Fruit fly (Drosophila melanogaster) whole organism, embryonic: Measurements from ENCODE around the gene CG34008.

Experiments
- Awh ChIP-seq: fragments of 200-800 bp; sonication (Bioruptor generic); IDR thresholded peaks from 2 replicates; pipeline ENCODE4, ENCODE4 v1.3.6; 2022; ENCODE audit warnings: missing biosample characterization, missing genetic modification characterization
- CG10543 ChIP-seq: fragments of 200-800 bp; sonication (Bioruptor generic); optimal IDR thresholded peaks from 3 replicates; lab custom pipeline; 2017; ENCODE audit warnings: missing biosample characterization, mild to moderate bottlenecking, missing genetic modification characterization, moderate library complexity
- CG11456 ChIP-seq: fragments of 200-800 bp; sonication (Bioruptor generic); IDR thresholded peaks from 3 replicates; pipeline ENCODE4 v1.3.6; 2022; ENCODE audit warnings: missing biosample characterization, missing genetic modification characterization
- CG12071 ChIP-seq: fragments of 200-800 bp; sonication (Bioruptor generic); optimal IDR thresholded peaks from 3 replicates; lab custom pipeline; 2018; ENCODE audit warnings: missing biosample characterization, mild to moderate bottlenecking, missing genetic modification characterization
- CG13287 ChIP-seq: fragments of 200-800 bp; sonication (Bioruptor generic); IDR thresholded peaks from 2 replicates; pipeline ENCODE4 v1.3.6; 2022; ENCODE audit warnings: missing biosample characterization, missing genetic modification characterization; ENCODE audit not compliant: partially characterized antibody
- CG13894 ChIP-seq: fragments of 200-800 bp; sonication (Bioruptor generic); optimal IDR thresholded peaks from 3 replicates; lab custom pipeline; 2018; ENCODE audit warnings: missing biosample characterization, mild to moderate bottlenecking, missing genetic modification characterization, moderate library complexity
- CG14014 ChIP-seq: fragments of 200-800 bp; sonication (Bioruptor generic); IDR thresholded peaks from 2 replicates; pipeline ENCODE4 v1.3.6; 2022; ENCODE audit warnings: missing biosample characterization, missing genetic modification characterization
- CG17385 ChIP-seq: fragments of 200-800 bp; sonication (Bioruptor generic); optimal IDR thresholded peaks from 3 replicates; lab custom pipeline; 2018; ENCODE audit warnings: missing biosample characterization, mild to moderate bottlenecking, missing genetic modification characterization
- CG3281 ChIP-seq: fragments of 200-800 bp; sonication (Bioruptor generic); optimal IDR thresholded peaks from 3 replicates; lab custom pipeline; 2017; ENCODE audit warnings: missing biosample characterization, mild to moderate bottlenecking, missing genetic modification characterization
- CG34224 ChIP-seq: fragments of 200-800 bp; sonication (Bioruptor generic); IDR thresholded peaks from 3 replicates; pipeline ENCODE4 v1.3.6; 2022; ENCODE audit warnings: missing biosample characterization, missing genetic modification characterization; ENCODE audit not compliant: partially characterized antibody
- CG34376 ChIP-seq: fragments of 200-800 bp; sonication (Bioruptor generic); optimal IDR thresholded peaks from 2 replicates; lab custom pipeline; 2018; ENCODE audit warnings: missing biosample characterization, mild to moderate bottlenecking, missing genetic modification characterization
- CG4328 ChIP-seq: fragments of 200-800 bp; sonication (Bioruptor generic); optimal IDR thresholded peaks from 3 replicates; lab custom pipeline; 2017; ENCODE audit warnings: missing biosample characterization, missing genetic modification reagents, missing genetic modification characterization
- CG8281 ChIP-seq: fragments of 200-800 bp; sonication (Bioruptor generic); optimal IDR thresholded peaks from 2 replicates; lab custom pipeline; 2018; ENCODE audit warnings: missing biosample characterization, mild to moderate bottlenecking, missing genetic modification characterization, moderate library complexity
- CG8924 ChIP-seq: fragments of 200-800 bp; optimal IDR thresholded peaks from 3 replicates; lab custom pipeline; 2019; ENCODE audit warnings: missing biosample characterization, mild to moderate bottlenecking, missing genetic modification characterization, moderate library complexity
- CG9727 ChIP-seq: fragments of 200-800 bp; sonication (Bioruptor generic); optimal IDR thresholded peaks from 3 replicates; lab custom pipeline; 2017; ENCODE audit warnings: missing biosample characterization, mild to moderate bottlenecking, missing genetic modification characterization
- Doc2 ChIP-seq: fragments of 200-800 bp; sonication (Bioruptor generic); IDR thresholded peaks from 2 replicates; pipeline ENCODE4 v1.3.6; 2022; ENCODE audit warnings: missing biosample characterization, missing genetic modification characterization
- Fer1 ChIP-seq: fragments of 200-800 bp; sonication (Bioruptor generic); optimal IDR thresholded peaks from 2 replicates; lab custom pipeline; 2017; ENCODE audit warnings: missing biosample characterization, mild to moderate bottlenecking, missing genetic modification characterization
- HLH4C ChIP-seq: fragments of 200-800 bp; sonication (Bioruptor generic); IDR thresholded peaks from 3 replicates; pipeline ENCODE4 v1.3.6; 2022; ENCODE audit warnings: missing biosample characterization, missing genetic modification characterization; ENCODE audit not compliant: partially characterized antibody
- HLHmδ ChIP-seq: fragments of 200-800 bp; sonication (Bioruptor generic); optimal IDR thresholded peaks from 2 replicates; lab custom pipeline; 2018; ENCODE audit warnings: missing biosample characterization, mild to moderate bottlenecking, missing genetic modification characterization, moderate library complexity
- MTF-1 ChIP-seq: fragments of 200-800 bp; sonication (Bioruptor generic); optimal IDR thresholded peaks from 2 replicates; lab custom pipeline; 2018; ENCODE audit warnings: missing biosample characterization, mild to moderate bottlenecking, missing genetic modification characterization, borderline replicate concordance
- Neu2 ChIP-seq: fragments of 200-800 bp; sonication (Bioruptor generic); optimal IDR thresholded peaks from 3 replicates; lab custom pipeline; 2016; ENCODE audit warnings: missing biosample characterization, missing genetic modification characterization, borderline replicate concordance
- Optix ChIP-seq: fragments of 200-800 bp; sonication (Bioruptor generic); IDR thresholded peaks from 3 replicates; pipeline ENCODE4 v1.3.6; 2022; ENCODE audit warnings: missing biosample characterization, missing genetic modification characterization
- Rfx ChIP-seq: fragments of 200-800 bp; sonication (Bioruptor generic); IDR thresholded peaks from 2 replicates; pipeline ENCODE4 v1.3.6; 2022; ENCODE audit warnings: missing biosample characterization, missing genetic modification characterization
- Side ChIP-seq: fragments of 200-800 bp; sonication (Bioruptor generic); optimal IDR thresholded peaks from 2 replicates; lab custom pipeline; 2016; ENCODE audit warnings: missing biosample characterization, missing genetic modification characterization
- bigmax ChIP-seq: fragments of 200-800 bp; sonication (Bioruptor generic); optimal IDR thresholded peaks from 2 replicates; lab custom pipeline; 2018; ENCODE audit warnings: missing biosample characterization, mild to moderate bottlenecking, missing genetic modification characterization
- chinmo ChIP-seq: fragments of 200-800 bp; sonication (Bioruptor generic); IDR thresholded peaks from 4 replicates; pipeline ENCODE4 v1.3.6; 2022; ENCODE audit warnings: missing biosample characterization, missing genetic modification characterization; ENCODE audit not compliant: partially characterized antibody
- chn ChIP-seq: fragments of 200-800 bp; sonication (Bioruptor generic); optimal IDR thresholded peaks from 2 replicates; lab custom pipeline; 2016; ENCODE audit warnings: missing biosample characterization, missing genetic modification characterization
- cwo ChIP-seq: fragments of 200-800 bp; sonication (Bioruptor generic); optimal IDR thresholded peaks from 3 replicates; lab custom pipeline; 2017; ENCODE audit warnings: missing biosample characterization, missing genetic modification characterization, mild to moderate bottlenecking, moderate library complexity, missing genetic modification reagents
- dpn ChIP-seq, 2 experiments: fragments of 200-800 bp; sonication (Bioruptor generic); optimal IDR thresholded peaks; 3 replicates each; lab custom pipeline; 2016; ENCODE audit warnings: missing biosample characterization in 2 of 2, missing genetic modification characterization in 2 of 2
- fd102C ChIP-seq: fragments of 200-800 bp; sonication (Bioruptor generic); optimal IDR thresholded peaks from 2 replicates; lab custom pipeline; 2018; ENCODE audit warnings: missing biosample characterization, mild to moderate bottlenecking, missing genetic modification characterization, moderate library complexity
- grau ChIP-seq: fragments of 200-800 bp; optimal IDR thresholded peaks from 3 replicates; lab custom pipeline; 2019; ENCODE audit warnings: missing biosample characterization, mild to moderate bottlenecking, missing genetic modification characterization, moderate library complexity
- her ChIP-seq: fragments of 200-800 bp; sonication (Bioruptor generic); optimal IDR thresholded peaks from 2 replicates; lab custom pipeline; 2016; ENCODE audit warnings: missing biosample characterization, missing genetic modification characterization
- insv ChIP-seq, 2 experiments: fragments of 200-800 bp; sonication (Bioruptor generic); optimal IDR thresholded peaks; 3 replicates each; lab custom pipeline; 2016 to 2018; ENCODE audit warnings: missing biosample characterization in 2 of 2, missing genetic modification characterization in 2 of 2
- jumu ChIP-seq: fragments of 200-800 bp; sonication (Bioruptor generic); optimal IDR thresholded peaks from 3 replicates; lab custom pipeline; 2016; ENCODE audit warnings: missing biosample characterization, missing genetic modification characterization
- maf-S ChIP-seq: fragments of 200-800 bp; sonication (Bioruptor generic); optimal IDR thresholded peaks from 2 replicates; lab custom pipeline; 2016; ENCODE audit warnings: missing biosample characterization, missing genetic modification characterization
- mirr ChIP-seq: fragments of 200-800 bp; sonication (Bioruptor generic); optimal IDR thresholded peaks from 3 replicates; lab custom pipeline; 2018; ENCODE audit warnings: missing biosample characterization, mild to moderate bottlenecking, missing genetic modification characterization
- nerfin-2 ChIP-seq: fragments of 200-800 bp; sonication (Bioruptor generic); IDR thresholded peaks from 2 replicates; pipeline ENCODE4 v1.3.6; 2022; ENCODE audit warnings: missing biosample characterization, missing genetic modification characterization; ENCODE audit not compliant: partially characterized antibody
- onecut ChIP-seq: fragments of 200-800 bp; sonication (Bioruptor generic); IDR thresholded peaks from 2 replicates; pipeline ENCODE4 v1.3.6; 2022; ENCODE audit warnings: missing biosample characterization, missing genetic modification characterization
- peb ChIP-seq: fragments of 200-800 bp; sonication (Bioruptor generic); IDR thresholded peaks from 2 replicates; pipeline ENCODE4 v1.3.6; 2022; ENCODE audit warnings: missing biosample characterization, missing genetic modification characterization
- prd ChIP-seq, 3 experiments: fragments of >200 bp in 2 of 3; fragments of 200-800 bp in 1 of 3; sonication (Bioruptor generic) in 1 of 3; optimal IDR thresholded peaks in 2 of 3; IDR thresholded peaks in 1 of 3; 2 replicates in 2 of 3; 3 replicates in 1 of 3; pipeline versions ENCODE4 v1.3.6 to Lab custom; 2017 to 2022; ENCODE audit warnings: missing biosample characterization in 1 of 3, missing genetic modification characterization in 1 of 3
- row ChIP-seq: fragments of 200-800 bp; sonication (Bioruptor generic); IDR thresholded peaks from 3 replicates; pipeline ENCODE4 v1.3.6; 2022; ENCODE audit warnings: missing biosample characterization, missing genetic modification characterization
- schlank ChIP-seq: fragments of 200-800 bp; sonication (Bioruptor generic); optimal IDR thresholded peaks from 2 replicates; lab custom pipeline; 2018; ENCODE audit warnings: missing biosample characterization, mild to moderate bottlenecking, missing genetic modification characterization
- scrt ChIP-seq: fragments of 200-800 bp; sonication (Bioruptor generic); optimal IDR thresholded peaks from 2 replicates; lab custom pipeline; 2018; ENCODE audit warnings: missing biosample characterization, mild to moderate bottlenecking, missing genetic modification characterization, moderate library complexity
- so ChIP-seq: fragments of 200-800 bp; sonication (Bioruptor generic); IDR thresholded peaks from 3 replicates; pipeline ENCODE4 v1.3.6; 2022; ENCODE audit warnings: missing biosample characterization, missing genetic modification characterization
- sqz ChIP-seq: fragments of 200-800 bp; sonication (Bioruptor generic); optimal IDR thresholded peaks from 3 replicates; lab custom pipeline; 2018; ENCODE audit warnings: missing biosample characterization, mild to moderate bottlenecking, missing genetic modification characterization
- tna ChIP-seq: fragments of 200-800 bp; sonication (Bioruptor generic); IDR thresholded peaks from 2 replicates; pipeline ENCODE4 v1.3.6; 2022; ENCODE audit warnings: missing biosample characterization, missing genetic modification characterization; ENCODE audit not compliant: partially characterized antibody
- unc-4 ChIP-seq: fragments of 200-800 bp; sonication (Bioruptor generic); IDR thresholded peaks from 2 replicates; pipeline ENCODE4 v1.3.6; 2022; ENCODE audit warnings: missing biosample characterization, missing genetic modification characterization; ENCODE audit not compliant: partially characterized antibody
- vfl ChIP-seq: fragments of 200-800 bp; sonication (Bioruptor generic); optimal IDR thresholded peaks from 2 replicates; lab custom pipeline; 2016; ENCODE audit warnings: missing biosample characterization, missing genetic modification characterization

Gene CG34008

DNA sequence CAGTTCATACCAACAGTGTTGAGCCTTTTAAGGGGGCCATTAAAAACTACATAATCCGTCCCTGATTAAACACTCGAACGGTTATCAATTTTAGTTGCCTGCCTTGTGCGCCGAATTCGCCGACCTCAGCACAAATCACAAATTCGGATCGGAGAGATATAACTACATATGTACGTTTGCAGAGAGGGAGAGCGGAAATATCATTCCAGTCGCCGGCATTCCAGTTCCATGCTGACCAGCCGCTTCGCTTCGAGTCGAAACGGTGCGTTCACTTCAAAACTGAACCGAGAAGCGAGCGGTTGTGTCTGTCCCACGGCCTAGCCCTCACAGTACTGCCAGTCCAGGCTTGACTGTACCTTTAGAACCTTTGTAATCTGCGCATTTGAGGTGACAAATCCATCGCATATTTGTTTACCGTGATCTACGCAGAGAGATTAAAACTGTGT lies 6.8 kb downstream of the CG34008 start:
- TF ChIP-seq insv (GFP tag; optimal IDR thresholded peaks at IDR 0.05; lab: Kevin White, UChicago) (peak in 1 of 2 experiments; percentile 18), Optix (peak; percentile 16; the same call in 1 of the 3 replicates), CG8924 (tag; lab: Kevin White, UChicago) (peak; percentile 12), MTF-1 (GFP tag; lab: Kevin White, UChicago) (no peak), tna (GFP tag; lab: Robert Waterston, UW) (0 out of 2 replicates have a peak, but pooled peaks have one; percentile 45), her (GFP tag; lab: Kevin White, UChicago) (peak; percentile 57), onecut (GFP tag; lab: Robert Waterston, UW) (peak; percentile 8; the same call in 1 of the 2 replicates), nerfin-2 (GFP tag; lab: Robert Waterston, UW) (no peak), Awh (peak; percentile 67; the same call in 1 of the 2 replicates), CG4328 (peak; percentile 32), CG17385 (GFP tag; lab: Kevin White, UChicago) (peak; percentile 53), scrt (peak; percentile 5), CG10543 (GFP tag; lab: Kevin White, UChicago) (peak; percentile 84), Side (GFP tag; lab: Kevin White, UChicago) (peak; percentile 54), prd (optimal IDR thresholded peaks at IDR 0.05; lab: Kevin White, UChicago) (no peak), prd (GFP tag; IDR thresholded peaks at IDR 0.05; lab: Robert Waterston, UW) (no peak), CG34376 (GFP tag; lab: Kevin White, UChicago) (peak; percentile 97), grau (tag; lab: Kevin White, UChicago) (peak; percentile 88), sqz (no peak), fd102C (GFP tag; lab: Kevin White, UChicago) (no peak), CG13287 (GFP tag; lab: Robert Waterston, UW) (peak; percentile 31; the same call in 1 of the 2 replicates), Neu2 (no peak), Fer1 (peak; percentile 40), dpn (GFP tag; optimal IDR thresholded peaks at IDR 0.05; lab: Kevin White, UChicago) (peak in 1 of 2 experiments; percentile 21), CG3281 (GFP tag; lab: Kevin White, UChicago) (no peak), bigmax (GFP tag; lab: Kevin White, UChicago) (peak; percentile 56), so (GFP tag; lab: Robert Waterston, UW) (peak; percentile 51; the same call in 2 of the 3 replicates), CG9727 (GFP tag; lab: Kevin White, UChicago) (peak; percentile 17), row (peak; percentile 14; the same call in 1 of the 3 replicates), CG11456 (GFP tag; lab: Robert Waterston, UW) (no peak), peb (GFP tag; lab: Robert Waterston, UW) (peak; percentile 10; the same call in 1 of the 2 replicates), chinmo (GFP tag; lab: Robert Waterston, UW) (peak; percentile 72; the same call in 3 of the 4 replicates), Doc2 (GFP tag; lab: Robert Waterston, UW) (no peak), cwo (GFP tag; lab: Kevin White, UChicago) (peak; percentile 20), chn (no peak), CG34224 (GFP tag; lab: Robert Waterston, UW) (no peak), jumu (GFP tag; lab: Kevin White, UChicago) (peak; percentile 13), Rfx (GFP tag; lab: Robert Waterston, UW) (peak; percentile 15; the same call in 1 of the 2 replicates), vfl (peak; percentile 17), maf-S (peak; percentile 22), HLH4C (GFP tag; lab: Robert Waterston, UW) (no peak; the same call in 2 of the 3 replicates), HLHmδ (peak; percentile 74), CG14014 (peak; percentile 12; the same call in 1 of the 2 replicates), CG13894 (tag; lab: Kevin White, UChicago) (peak; percentile 73), schlank (tag; lab: Kevin White, UChicago) (peak; percentile 9), CG8281 (no peak), mirr (GFP tag; lab: Kevin White, UChicago) (peak; percentile 95), CG12071 (GFP tag; lab: Kevin White, UChicago) (peak; percentile 33), unc-4 (GFP tag; lab: Robert Waterston, UW) (0 out of 2 replicates have a peak, but pooled peaks have one; percentile 38)
